Worm (Caenorhabditis elegans): ENCODE results near the gene eif-3.L.
"Not testable (repeated sequence)": the region's sequence is repeated elsewhere in the genome, so short reads cannot be mapped to it uniquely, and the experiment has no call there.

eif-3.L gene

DNA sequence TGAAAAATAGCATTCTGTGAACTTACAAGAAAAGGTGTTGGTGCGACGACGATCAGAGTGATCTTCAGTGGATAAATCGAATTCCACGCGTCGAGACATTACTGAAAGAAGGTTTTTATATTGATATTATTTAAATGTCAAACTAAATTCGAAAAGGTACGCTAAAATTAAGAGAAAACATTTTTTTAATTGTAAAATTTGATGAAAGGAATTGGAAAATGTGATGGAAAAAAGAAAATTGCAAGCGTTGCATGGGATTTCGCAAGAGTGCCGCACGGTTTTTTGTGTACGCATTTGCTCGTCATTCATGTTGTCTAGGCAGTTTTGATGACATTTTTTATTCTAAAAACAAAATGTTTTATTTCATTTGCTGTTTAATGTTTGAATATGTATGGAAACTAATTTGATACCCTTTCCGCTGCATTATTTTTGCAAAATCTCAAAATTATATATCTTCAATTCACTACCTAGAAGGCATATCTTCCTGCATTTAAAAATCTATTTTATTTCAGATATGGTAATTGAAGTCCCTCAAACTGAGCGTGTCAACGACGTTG, at the start of gene eif-3.L, which contains the start of gene npl-4.2:
Gene eif-3.L, minus strand, starts transcription at position 101 of the 557 bp plus-strand sequence.
Gene npl-4.2, plus strand, starts transcription at position 507 of the 557 bp plus-strand sequence.
- TF ChIP-seq flt-1 (GFP tag; IDR thresholded peaks at IDR 0.05); ref-1 (GFP tag; conservative IDR thresholded peaks at IDR 0.05); ztf-29 (GFP tag; IDR thresholded peaks at IDR 0.05): not testable (repeated sequence)

DNA sequence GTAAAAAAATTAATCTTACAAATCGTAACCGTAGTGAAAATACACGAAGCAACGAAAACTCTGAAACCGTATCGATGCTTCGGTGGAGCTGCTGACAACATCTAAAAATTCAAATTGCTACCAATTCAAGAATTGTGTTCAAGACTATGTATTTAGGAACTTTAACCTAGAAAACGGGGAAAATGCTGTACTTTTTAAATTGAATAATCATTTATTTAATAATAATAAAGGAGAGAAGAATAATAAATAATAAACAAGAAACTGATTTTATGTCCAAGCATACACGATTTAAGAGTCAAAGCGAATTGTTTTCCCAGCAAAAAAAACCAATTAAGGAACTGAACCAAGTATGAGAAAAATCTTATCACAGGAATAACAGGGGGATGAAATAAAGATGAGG, 47.3 kb upstream of the eif-3.L start, which contains the start of gene C25H3.17:
Gene C25H3.17, minus strand, starts transcription at position 101 of the 400 bp plus-strand sequence.
- no peak for TF ChIP-seq flt-1 (GFP tag; IDR thresholded peaks at IDR 0.05)
- no peak for TF ChIP-seq tab-1 (GFP tag; IDR thresholded peaks at IDR 0.05)
- no peak for TF ChIP-seq T22C8.4 (GFP tag; IDR thresholded peaks at IDR 0.05)
- no peak for TF ChIP-seq cog-1 (tag; optimal IDR thresholded peaks at IDR 0.05)
- no peak for TF ChIP-seq klf-2 (GFP tag; conservative IDR thresholded peaks at IDR 0.05)
- no peak for TF ChIP-seq ztf-29 (GFP tag; IDR thresholded peaks at IDR 0.05)
- TF ChIP-seq med-1 (GFP tag; optimal IDR thresholded peaks at IDR 0.05; ENCODE audit: insufficient read depth), result no peak
- no peak for TF ChIP-seq ref-1 (GFP tag; conservative IDR thresholded peaks at IDR 0.05)
- no peak for TF ChIP-seq ztf-23 (GFP tag; IDR thresholded peaks at IDR 0.05)

ce11 chrII:5668830-5669229, 46.5 kb upstream of the eif-3.L start, which contains the start of gene C25H3.7:
C25H3.7 (minus strand) TSS chrII:5668930.
- TF ChIP-seq klf-2 (GFP tag; conservative IDR thresholded peaks at IDR 0.05) (no peak), ztf-29 (GFP tag; IDR thresholded peaks at IDR 0.05) (no peak), med-1 (GFP tag; optimal IDR thresholded peaks at IDR 0.05; ENCODE audit: insufficient read depth) (no peak), cog-1 (tag; optimal IDR thresholded peaks at IDR 0.05) (no peak), ref-1 (GFP tag; conservative IDR thresholded peaks at IDR 0.05) (no peak), tab-1 (GFP tag; IDR thresholded peaks at IDR 0.05) (no peak), flt-1 (GFP tag; IDR thresholded peaks at IDR 0.05) (no peak), T22C8.4 (GFP tag; IDR thresholded peaks at IDR 0.05) (no peak), ztf-23 (GFP tag; IDR thresholded peaks at IDR 0.05) (no peak)

ce11 chrII:5667540-5667939, 45.3 kb upstream of the eif-3.L start:
- TF ChIP-seq ref-1 (GFP tag; conservative IDR thresholded peaks at IDR 0.05) (no peak), flt-1 (GFP tag; IDR thresholded peaks at IDR 0.05) (peak; percentile 74; the same call in 1 of the 2 replicates)

DNA sequence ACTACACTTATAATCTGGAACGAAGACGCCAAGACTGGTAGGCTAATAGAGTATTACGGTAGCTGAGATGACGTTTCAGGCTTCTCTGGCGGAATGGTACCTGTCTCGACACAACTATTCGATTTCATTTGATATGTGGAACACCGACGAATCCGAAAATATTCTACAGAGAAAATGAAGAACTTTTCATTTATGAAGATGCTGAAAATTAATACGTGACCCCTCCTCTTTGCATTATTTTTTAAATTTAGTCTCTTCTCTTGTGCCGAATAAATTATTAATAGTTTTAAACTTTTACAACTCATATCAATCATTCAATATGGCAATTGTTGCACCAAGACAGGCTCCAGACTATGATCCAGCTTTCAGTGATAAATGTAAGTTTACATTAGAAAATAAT, 43.7 kb upstream of the eif-3.L start, which contains the start of gene C25H3.16:
Gene C25H3.16, plus strand, starts transcription at position 301 of the 400 bp plus-strand sequence.
- TF ChIP-seq ztf-29 (GFP tag; IDR thresholded peaks at IDR 0.05), result no peak
- no peak for TF ChIP-seq ref-1 (GFP tag; conservative IDR thresholded peaks at IDR 0.05)
- no peak for TF ChIP-seq tab-1 (GFP tag; IDR thresholded peaks at IDR 0.05)
- TF ChIP-seq T22C8.4 (GFP tag; IDR thresholded peaks at IDR 0.05), result no peak
- no peak for TF ChIP-seq ztf-23 (GFP tag; IDR thresholded peaks at IDR 0.05)
- no peak for TF ChIP-seq cog-1 (tag; optimal IDR thresholded peaks at IDR 0.05)
- TF ChIP-seq flt-1 (GFP tag; IDR thresholded peaks at IDR 0.05), result no peak
- TF ChIP-seq klf-2 (GFP tag; conservative IDR thresholded peaks at IDR 0.05), result no peak
- no peak for TF ChIP-seq med-1 (GFP tag; optimal IDR thresholded peaks at IDR 0.05; ENCODE audit: insufficient read depth)

- TF ChIP-seq med-1 (GFP tag; optimal IDR thresholded peaks at IDR 0.05; ENCODE audit: insufficient read depth), result no peak
- no peak for TF ChIP-seq tab-1 (GFP tag; IDR thresholded peaks at IDR 0.05)
- no peak for TF ChIP-seq ztf-23 (GFP tag; IDR thresholded peaks at IDR 0.05)
- no peak for TF ChIP-seq cog-1 (tag; optimal IDR thresholded peaks at IDR 0.05)
- no peak for TF ChIP-seq klf-2 (GFP tag; conservative IDR thresholded peaks at IDR 0.05)
- TF ChIP-seq ztf-29 (GFP tag; IDR thresholded peaks at IDR 0.05), result no peak
Measured at ce11 chrII:5665029-5665428, 42.7 kb upstream of the eif-3.L start, which contains the start of gene C25H3.15. C25H3.15 (plus strand) TSS chrII:5665329.

- TF ChIP-seq ztf-29 (GFP tag; IDR thresholded peaks at IDR 0.05), result no peak
- no peak for TF ChIP-seq cog-1 (tag; optimal IDR thresholded peaks at IDR 0.05)
- TF ChIP-seq ztf-23 (GFP tag; IDR thresholded peaks at IDR 0.05), result no peak
- no peak for TF ChIP-seq med-1 (GFP tag; optimal IDR thresholded peaks at IDR 0.05; ENCODE audit: insufficient read depth)
- TF ChIP-seq tab-1 (GFP tag; IDR thresholded peaks at IDR 0.05), result no peak
- no peak for TF ChIP-seq T22C8.4 (GFP tag; IDR thresholded peaks at IDR 0.05)
- TF ChIP-seq ref-1 (GFP tag; conservative IDR thresholded peaks at IDR 0.05), result no peak
- no peak for TF ChIP-seq flt-1 (GFP tag; IDR thresholded peaks at IDR 0.05)
- no peak for TF ChIP-seq klf-2 (GFP tag; conservative IDR thresholded peaks at IDR 0.05)
Measured at ce11 chrII:5663180-5663791, 41.0 kb upstream of the eif-3.L start.

DNA sequence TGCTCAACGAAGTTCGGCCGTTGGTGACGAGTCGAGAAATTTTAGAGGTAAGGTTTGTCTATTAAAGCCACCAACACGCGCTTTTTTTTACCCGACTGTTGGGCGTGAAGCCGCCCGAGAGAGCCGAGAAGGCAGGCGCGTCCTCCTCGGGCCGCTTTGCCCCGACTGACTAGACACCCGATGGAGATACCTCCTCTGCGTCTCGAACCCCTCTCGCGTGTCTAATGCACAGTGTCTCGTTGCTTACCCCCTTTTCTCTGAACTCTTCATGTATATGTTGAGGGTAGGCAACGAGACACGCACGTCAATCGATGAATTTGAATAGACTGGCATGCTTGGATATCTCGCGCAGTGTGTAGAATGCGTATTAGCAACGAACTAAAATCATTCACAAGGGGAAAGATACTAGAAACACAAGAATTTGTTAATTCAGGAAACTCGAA, 39.5 kb upstream of the eif-3.L start:
- TF ChIP-seq med-1 (GFP tag; optimal IDR thresholded peaks at IDR 0.05; ENCODE audit: insufficient read depth), result no peak
- peak; percentile 73 for TF ChIP-seq klf-2 (GFP tag; conservative IDR thresholded peaks at IDR 0.05)
- TF ChIP-seq T22C8.4 (GFP tag; IDR thresholded peaks at IDR 0.05), result peak; percentile 86
- TF ChIP-seq cog-1 (tag; optimal IDR thresholded peaks at IDR 0.05), result peak; percentile 75
- peak; percentile 66 for TF ChIP-seq ref-1 (GFP tag; conservative IDR thresholded peaks at IDR 0.05)
- TF ChIP-seq flt-1 (GFP tag; IDR thresholded peaks at IDR 0.05), result peak; percentile 95
- peak; percentile 91 for TF ChIP-seq ztf-23 (GFP tag; IDR thresholded peaks at IDR 0.05)
- TF ChIP-seq ztf-29 (GFP tag; IDR thresholded peaks at IDR 0.05), result peak; percentile 95
- TF ChIP-seq tab-1 (GFP tag; IDR thresholded peaks at IDR 0.05), result peak; percentile 85

- TF ChIP-seq ztf-23 (GFP tag; IDR thresholded peaks at IDR 0.05) (peak; percentile 80), tab-1 (GFP tag; IDR thresholded peaks at IDR 0.05) (peak; percentile 76), klf-2 (GFP tag; conservative IDR thresholded peaks at IDR 0.05) (peak; percentile 48; the same call in 1 of the 2 replicates), ztf-29 (GFP tag; IDR thresholded peaks at IDR 0.05) (peak; percentile 61; the same call in 1 of the 2 replicates), flt-1 (GFP tag; IDR thresholded peaks at IDR 0.05) (peak; percentile 86), med-1 (GFP tag; optimal IDR thresholded peaks at IDR 0.05; ENCODE audit: insufficient read depth) (peak; percentile 56), cog-1 (tag; optimal IDR thresholded peaks at IDR 0.05) (peak; percentile 18), T22C8.4 (GFP tag; IDR thresholded peaks at IDR 0.05) (peak; percentile 78), ref-1 (GFP tag; conservative IDR thresholded peaks at IDR 0.05) (0 out of 2 replicates have a peak, but pooled peaks have one; percentile 7)
Measured at ce11 chrII:5660736-5661734, 38.8 kb upstream of the eif-3.L start, which contains the start of the genes ift-43 and mdt-26. ift-43 (minus strand) TSS chrII:5660786. mdt-26 (plus strand) TSS chrII:5661181.
